Fruit fly (Drosophila melanogaster) whole organism, embryonic: ENCODE data around the gene pbl.

ENCODE experiments used
- Atf6 ChIP-seq: fragments of 200-800 bp; sonication (Bioruptor generic); IDR thresholded peaks from 2 replicates; pipeline ENCODE4 v1.3.6; 2022; ENCODE audit warnings: missing biosample characterization, missing genetic modification characterization
- BtbVII ChIP-seq: fragments of 200-800 bp; sonication (Bioruptor generic); optimal IDR thresholded peaks from 3 replicates; lab custom pipeline; 2017; ENCODE audit warnings: missing biosample characterization, mild to moderate bottlenecking, missing genetic modification characterization
- CG1024 ChIP-seq: fragments of 200-800 bp; sonication (Bioruptor generic); IDR thresholded peaks from 2 replicates; pipeline ENCODE4 v1.3.6; 2022; ENCODE audit warnings: missing biosample characterization, missing genetic modification characterization
- CG10267 ChIP-seq: fragments of 200-800 bp; sonication (Bioruptor generic); optimal IDR thresholded peaks from 2 replicates; lab custom pipeline; 2018; ENCODE audit warnings: missing biosample characterization, mild to moderate bottlenecking, missing genetic modification characterization, moderate library complexity
- CG10543 ChIP-seq: fragments of 200-800 bp; sonication (Bioruptor generic); optimal IDR thresholded peaks from 3 replicates; lab custom pipeline; 2017; ENCODE audit warnings: missing biosample characterization, mild to moderate bottlenecking, missing genetic modification characterization, moderate library complexity
- CG11398 ChIP-seq: fragments of 200-800 bp; sonication (Bioruptor generic); optimal IDR thresholded peaks from 2 replicates; lab custom pipeline; 2016; ENCODE audit warnings: missing biosample characterization, missing genetic modification characterization
- CG12104 ChIP-seq: fragments of 200-800 bp; sonication (Bioruptor generic); optimal IDR thresholded peaks from 3 replicates; lab custom pipeline; 2016; ENCODE audit warnings: missing biosample characterization, missing genetic modification characterization
- CG12299 ChIP-seq: fragments of 200-800 bp; sonication (Bioruptor generic); optimal IDR thresholded peaks from 2 replicates; lab custom pipeline; 2018; ENCODE audit warnings: missing biosample characterization, mild to moderate bottlenecking, missing genetic modification characterization
- CG13894 ChIP-seq: fragments of 200-800 bp; sonication (Bioruptor generic); optimal IDR thresholded peaks from 3 replicates; lab custom pipeline; 2018; ENCODE audit warnings: missing biosample characterization, mild to moderate bottlenecking, missing genetic modification characterization, moderate library complexity
- CG14014 ChIP-seq: fragments of 200-800 bp; sonication (Bioruptor generic); IDR thresholded peaks from 2 replicates; pipeline ENCODE4 v1.3.6; 2022; ENCODE audit warnings: missing biosample characterization, missing genetic modification characterization
- CG14050 ChIP-seq: fragments of 200-800 bp; sonication (Bioruptor generic); IDR thresholded peaks from 3 replicates; pipeline ENCODE4 v1.3.6; 2022; ENCODE audit warnings: missing biosample characterization, missing genetic modification characterization
- CG15269 ChIP-seq: fragments of 200-800 bp; sonication (Bioruptor generic); optimal IDR thresholded peaks from 2 replicates; lab custom pipeline; 2018; ENCODE audit warnings: missing biosample characterization, mild to moderate bottlenecking, missing genetic modification characterization, moderate library complexity
- CG15696 ChIP-seq: fragments of 200-800 bp; sonication (Bioruptor generic); optimal IDR thresholded peaks from 2 replicates; lab custom pipeline; 2019; ENCODE audit warnings: missing biosample characterization, mild to moderate bottlenecking, missing genetic modification characterization, moderate library complexity
- CG16863 ChIP-seq: fragments of 200-800 bp; sonication (Bioruptor generic); optimal IDR thresholded peaks from 3 replicates; lab custom pipeline; 2016; ENCODE audit warnings: missing biosample characterization, missing genetic modification characterization
- CG17328 ChIP-seq: fragments of 200-800 bp; sonication (Bioruptor generic); IDR thresholded peaks from 2 replicates; pipeline ENCODE4 v1.3.6; 2022; ENCODE audit warnings: missing biosample characterization, missing genetic modification characterization
- CG17361 ChIP-seq: fragments of 200-800 bp; sonication (Bioruptor generic); IDR thresholded peaks from 3 replicates; pipeline ENCODE4 v1.3.6; 2022; ENCODE audit warnings: missing biosample characterization, missing genetic modification characterization
- CG32532 ChIP-seq: fragments of 200-800 bp; sonication (Bioruptor generic); IDR thresholded peaks from 2 replicates; pipeline ENCODE4 v1.3.6; 2022; ENCODE audit warnings: missing biosample characterization, missing genetic modification characterization
- CG32772 ChIP-seq: fragments of 200-800 bp; sonication (Bioruptor generic); IDR thresholded peaks from 2 replicates; pipeline ENCODE4 v1.3.6; 2022; ENCODE audit warnings: missing biosample characterization, missing genetic modification characterization
- CG6813 ChIP-seq: fragments of 200-800 bp; sonication (Bioruptor generic); optimal IDR thresholded peaks from 2 replicates; lab custom pipeline; 2017; ENCODE audit warnings: missing biosample characterization, missing genetic modification characterization, mild to moderate bottlenecking, moderate library complexity, missing genetic modification reagents
- CG7357 ChIP-seq: fragments of 200-800 bp; sonication (Bioruptor generic); IDR thresholded peaks from 3 replicates; pipeline ENCODE4 v1.3.6; 2022; ENCODE audit warnings: missing biosample characterization, missing genetic modification characterization
- CG8290 ChIP-seq, 3 experiments: fragments of 200-800 bp; sonication (Bioruptor generic); optimal IDR thresholded peaks; 2 replicates each; lab custom pipeline; 2016 to 2019; ENCODE audit warnings: missing biosample characterization in 3 of 3, missing genetic modification characterization in 3 of 3, mild to moderate bottlenecking in 2 of 3, moderate library complexity in 1 of 3
- CHES-1-like ChIP-seq: fragments of 200-800 bp; sonication (Bioruptor generic); optimal IDR thresholded peaks from 2 replicates; lab custom pipeline; 2016; ENCODE audit warnings: missing biosample characterization, missing genetic modification characterization
- CTCF ChIP-seq: fragments of 200-800 bp; sonication (Bioruptor generic); optimal IDR thresholded peaks from 2 replicates; lab custom pipeline; 2017; ENCODE audit warnings: missing biosample characterization, mild to moderate bottlenecking, missing genetic modification characterization, moderate library complexity
- Eip74EF ChIP-seq, 2 experiments: fragments of 200-800 bp in 1 of 2; fragments of >200 bp in 1 of 2; sonication (Bioruptor generic) in 1 of 2; optimal IDR thresholded peaks; 2 replicates each; lab custom pipeline; 2017 to 2019; ENCODE audit warnings: missing biosample characterization in 2 of 2, missing genetic modification characterization in 2 of 2, mild to moderate bottlenecking in 1 of 2, moderate library complexity in 1 of 2
- HHEX ChIP-seq: fragments of 200-800 bp; sonication (Bioruptor generic); optimal IDR thresholded peaks from 3 replicates; lab custom pipeline; 2017; ENCODE audit warnings: missing biosample characterization, mild to moderate bottlenecking, missing genetic modification characterization, missing genetic modification reagents
- Hey ChIP-seq: fragments of 200-800 bp; sonication (Bioruptor generic); optimal IDR thresholded peaks from 3 replicates; lab custom pipeline; 2018; ENCODE audit warnings: missing biosample characterization, mild to moderate bottlenecking, missing genetic modification characterization
- HmgZ ChIP-seq: fragments of 200-800 bp; sonication (Bioruptor generic); optimal IDR thresholded peaks from 2 replicates; lab custom pipeline; 2018; ENCODE audit warnings: missing biosample characterization, mild to moderate bottlenecking, missing genetic modification characterization
- Hmr ChIP-seq: fragments of 200-800 bp; sonication (Bioruptor generic); optimal IDR thresholded peaks from 3 replicates; lab custom pipeline; 2017; ENCODE audit warnings: mild to moderate bottlenecking, missing biosample characterization, missing genetic modification reagents, missing genetic modification characterization
- Hr51 ChIP-seq, 2 experiments: fragments of 200-800 bp; sonication (Bioruptor generic); optimal IDR thresholded peaks; 2 replicates in 1 of 2; 3 replicates in 1 of 2; lab custom pipeline; 2016 to 2018; ENCODE audit warnings: missing biosample characterization in 2 of 2, missing genetic modification characterization in 2 of 2, mild to moderate bottlenecking in 1 of 2, moderate library complexity in 1 of 2
- Meics ChIP-seq: fragments of 200-800 bp; sonication (Bioruptor generic); optimal IDR thresholded peaks from 2 replicates; lab custom pipeline; 2017; ENCODE audit warnings: missing biosample characterization, mild to moderate bottlenecking, missing genetic modification characterization
- NC2α ChIP-seq: fragments of 200-800 bp; sonication (Bioruptor generic); optimal IDR thresholded peaks from 2 replicates; lab custom pipeline; 2016; ENCODE audit warnings: missing biosample characterization, missing genetic modification characterization
- Nf-YA ChIP-seq: fragments of 200-800 bp; sonication (Bioruptor generic); IDR thresholded peaks from 2 replicates; pipeline ENCODE4 v1.3.6; 2022; ENCODE audit warnings: missing biosample characterization, missing genetic modification characterization
- Ptx1 ChIP-seq: fragments of 200-800 bp; sonication (Bioruptor generic); IDR thresholded peaks from 2 replicates; pipeline ENCODE4 v1.3.6; 2022; ENCODE audit warnings: missing biosample characterization, missing genetic modification characterization
- Rfx ChIP-seq: fragments of 200-800 bp; sonication (Bioruptor generic); IDR thresholded peaks from 2 replicates; pipeline ENCODE4 v1.3.6; 2022; ENCODE audit warnings: missing biosample characterization, missing genetic modification characterization
- Xrp1 ChIP-seq: fragments of 200-800 bp; sonication (Bioruptor generic); IDR thresholded peaks from 2 replicates; pipeline ENCODE4 v1.3.6; 2022; ENCODE audit warnings: missing biosample characterization, missing genetic modification characterization
- bsh ChIP-seq, 2 experiments: fragments of 200-800 bp; sonication (Bioruptor generic); optimal IDR thresholded peaks; 2 replicates each; lab custom pipeline; 2017 to 2018; ENCODE audit warnings: mild to moderate bottlenecking in 2 of 2, missing biosample characterization in 2 of 2, missing genetic modification characterization in 2 of 2, moderate library complexity in 1 of 2
- btn ChIP-seq: fragments of 200-800 bp; sonication (Bioruptor generic); optimal IDR thresholded peaks from 2 replicates; lab custom pipeline; 2016; ENCODE audit warnings: missing biosample characterization, missing genetic modification characterization
- cad ChIP-seq: fragments of >200 bp; optimal IDR thresholded peaks from 2 replicates; lab custom pipeline; 2017; ENCODE audit warnings: missing biosample characterization, missing genetic modification characterization
- ci ChIP-seq: fragments of 200-800 bp; sonication (Bioruptor generic); IDR thresholded peaks from 3 replicates; pipeline ENCODE4 v1.3.6; 2022; ENCODE audit warnings: missing biosample characterization, missing genetic modification characterization
- ewg ChIP-seq: fragments of 200-800 bp; sonication (Bioruptor generic); optimal IDR thresholded peaks from 3 replicates; lab custom pipeline; 2017; ENCODE audit warnings: mild to moderate bottlenecking, missing biosample characterization, missing genetic modification reagents, missing genetic modification characterization
- gt ChIP-seq: fragments of 200-800 bp; sonication (Bioruptor generic); IDR thresholded peaks from 2 replicates; pipeline ENCODE4 v1.3.6; 2022; ENCODE audit warnings: missing biosample characterization, missing genetic modification characterization
- hkb ChIP-seq, 2 experiments: fragments of 200-800 bp in 1 of 2; fragments of >200 bp in 1 of 2; sonication (Bioruptor generic) in 1 of 2; IDR thresholded peaks in 1 of 2; optimal IDR thresholded peaks in 1 of 2; 2 replicates each; pipeline versions ENCODE4 v1.3.6 to Lab custom; 2017 to 2022; ENCODE audit warnings: missing biosample characterization in 1 of 2, missing genetic modification characterization in 1 of 2
- jing ChIP-seq: fragments of 200-800 bp; sonication (Bioruptor generic); optimal IDR thresholded peaks from 2 replicates; lab custom pipeline; 2018; ENCODE audit warnings: missing biosample characterization, mild to moderate bottlenecking, missing genetic modification characterization
- kah ChIP-seq: fragments of 200-800 bp; sonication (Bioruptor generic); optimal IDR thresholded peaks from 2 replicates; lab custom pipeline; 2018; ENCODE audit warnings: missing biosample characterization, mild to moderate bottlenecking, missing genetic modification characterization
- lilli ChIP-seq: fragments of 200-800 bp; sonication (Bioruptor generic); optimal IDR thresholded peaks from 3 replicates; lab custom pipeline; 2016; ENCODE audit warnings: missing biosample characterization, missing genetic modification characterization
- luna ChIP-seq: fragments of 200-800 bp; sonication (Bioruptor generic); optimal IDR thresholded peaks from 2 replicates; lab custom pipeline; 2016; ENCODE audit warnings: missing biosample characterization, missing genetic modification characterization
- pan ChIP-seq, 4 experiments: fragments of >200 bp in 3 of 4; fragments of 200-800 bp in 1 of 4; sonication (Bioruptor generic) in 1 of 4; optimal IDR thresholded peaks in 3 of 4; IDR thresholded peaks in 1 of 4; 2 replicates each; pipeline versions ENCODE4 v1.3.6 to Lab custom; 2017 to 2022; ENCODE audit warnings: missing biosample characterization in 2 of 4, missing genetic modification characterization in 2 of 4, mixed read lengths in 1 of 4
- sug ChIP-seq: fragments of 200-800 bp; optimal IDR thresholded peaks from 2 replicates; lab custom pipeline; 2019; ENCODE audit warnings: missing biosample characterization, mild to moderate bottlenecking, missing genetic modification characterization, moderate library complexity
- toy ChIP-seq: fragments of 200-800 bp; sonication (Bioruptor generic); IDR thresholded peaks from 2 replicates; pipeline ENCODE4 v1.3.6; 2022; ENCODE audit warnings: missing biosample characterization, missing genetic modification characterization

Gene pbl

dm6 chr3L:7882105-7882504, 29.6 kb downstream of the pbl start (continued):
- TF ChIP-seq CG32772 (GFP tag; lab: Robert Waterston, UW) (no peak), CTCF (GFP tag; lab: Kevin White, UChicago) (peak; percentile 29), CG16863 (GFP tag; lab: Kevin White, UChicago) (peak; percentile 17), CG8290 (GFP tag; optimal IDR thresholded peaks at IDR 0.05; lab: Kevin White, UChicago) (no peak), CG8290 (tag; optimal IDR thresholded peaks at IDR 0.05; lab: Kevin White, UChicago) (peak in 1 of 2 experiments; percentile 91), Hr51 (GFP tag; optimal IDR thresholded peaks at IDR 0.05; lab: Kevin White, UChicago) (peak; percentile 45 to 53), CG1024 (peak; percentile 23; the same call in 1 of the 2 replicates), CG11398 (peak; percentile 67), HHEX (GFP tag; lab: Kevin White, UChicago) (peak; percentile 90), kah (peak; percentile 21), btn (GFP tag; lab: Kevin White, UChicago) (no peak), jing (no peak), CG7357 (GFP tag; lab: Robert Waterston, UW) (no peak), CG10267 (peak; percentile 1), sug (tag; lab: Kevin White, UChicago) (peak; percentile 54), Ptx1 (GFP tag; lab: Robert Waterston, UW) (no peak), CG13894 (peak; percentile 27), BtbVII (GFP tag; lab: Kevin White, UChicago) (peak; percentile 90), Xrp1 (GFP tag; lab: Robert Waterston, UW) (peak; percentile 52), hkb (optimal IDR thresholded peaks at IDR 0.05; lab: Kevin White, UChicago) (no peak), hkb (GFP tag; IDR thresholded peaks at IDR 0.05; lab: Robert Waterston, UW) (peak; percentile 38; the same call in 1 of the 2 replicates), CG10543 (GFP tag; lab: Kevin White, UChicago) (peak; percentile 63), ewg (GFP tag; lab: Kevin White, UChicago) (peak; percentile 1), Eip74EF (GFP tag; optimal IDR thresholded peaks at IDR 0.05; lab: Kevin White, UChicago) (peak in 1 of 2 experiments; percentile 30), CG14014 (GFP tag; lab: Robert Waterston, UW) (peak; percentile 85; the same call in 1 of the 2 replicates), Hmr (peak; percentile 86), lilli (GFP tag; lab: Kevin White, UChicago) (no peak), cad (GFP tag; lab: Kevin White, UChicago) (no peak), CG17328 (GFP tag; lab: Robert Waterston, UW) (peak; percentile 53; the same call in 1 of the 2 replicates), CG12299 (peak; percentile 68), CG15696 (tag; lab: Kevin White, UChicago) (no peak), CG17361 (GFP tag; lab: Robert Waterston, UW) (peak; percentile 29; the same call in 1 of the 3 replicates), bsh (GFP tag; optimal IDR thresholded peaks at IDR 0.05; lab: Kevin White, UChicago) (peak in 1 of 2 experiments; percentile 61), NC2α (peak; percentile 35), CG12104 (GFP tag; lab: Kevin White, UChicago) (peak; percentile 38), ci (GFP tag; lab: Robert Waterston, UW) (peak; percentile 77), CG15269 (tag; lab: Kevin White, UChicago) (peak; percentile 85), CG6813 (GFP tag; lab: Kevin White, UChicago) (peak; percentile 81), luna (GFP tag; lab: Kevin White, UChicago) (no peak), Nf-YA (GFP tag; lab: Robert Waterston, UW) (peak; percentile 44), pan (optimal IDR thresholded peaks at IDR 0.05; lab: Kevin White, UChicago) (no peak), pan (GFP tag; optimal IDR thresholded peaks at IDR 0.05 in 1 of 2, IDR thresholded peaks at IDR 0.05 in 1 of 2) (peak in 1 of 2 experiments; percentile 54), Rfx (GFP tag; lab: Robert Waterston, UW) (peak; percentile 73; the same call in 1 of the 2 replicates), Meics (peak; percentile 87), CG32532 (GFP tag; lab: Robert Waterston, UW) (no peak; the same call in 1 of the 2 replicates), gt (GFP tag; lab: Robert Waterston, UW) (no peak), Hey (tag; lab: Kevin White, UChicago) (peak; percentile 33), CG14050 (GFP tag; lab: Robert Waterston, UW) (no peak), toy (0 out of 2 replicates have a peak, but pooled peaks have one; percentile 13), HmgZ (peak; percentile 68), Atf6 (GFP tag; lab: Robert Waterston, UW) (peak; percentile 88), CHES-1-like (GFP tag; lab: Kevin White, UChicago) (peak; percentile 43)
